Worm (Caenorhabditis elegans) whole organism, L2 larva: ENCODE results near the gene ZK686.3.

Experiments used
- ZK546.5 ChIP-seq: sonication (generic microtip); optimal IDR thresholded peaks from 2 replicates; lab custom pipeline; 2017; ENCODE audit warnings: missing biosample characterization, missing genetic modification characterization
- ama-1 ChIP-seq: fragments of 150-350 bp; optimal IDR thresholded peaks from 2 replicates; lab custom pipeline; 2018; ENCODE audit warnings: inconsistent platforms
- elt-3 ChIP-seq: sonication (generic microtip); optimal IDR thresholded peaks from 2 replicates; lab custom pipeline; 2017; ENCODE audit warnings: missing biosample characterization, missing genetic modification characterization
- lsy-2 ChIP-seq, 2 experiments: fragments of 150-350 bp in 1 of 2; sonication (generic microtip) in 1 of 2; optimal IDR thresholded peaks; 2 replicates each; lab custom pipeline; 2014 to 2017; ENCODE audit warnings: missing biosample characterization in 2 of 2, missing genetic modification characterization in 2 of 2
- nhr-12 ChIP-seq: fragments of 150-350 bp; optimal IDR thresholded peaks from 2 replicates; lab custom pipeline; 2014; ENCODE audit warnings: missing biosample characterization, missing genetic modification characterization
- nhr-25 ChIP-seq: fragments of 150-350 bp; sonication (generic microtip); optimal IDR thresholded peaks from 3 replicates; lab custom pipeline; 2014; ENCODE audit warnings: missing biosample characterization, missing genetic modification characterization
- sem-4 ChIP-seq: fragments of 150-350 bp; optimal IDR thresholded peaks from 2 replicates; lab custom pipeline; 2014; ENCODE audit warnings: missing biosample characterization, missing genetic modification reagents, missing genetic modification characterization
- skn-1 ChIP-seq: sonication (generic microtip); optimal IDR thresholded peaks from 2 replicates; lab custom pipeline; 2017; ENCODE audit warnings: missing biosample characterization, missing genetic modification characterization
- zag-1 ChIP-seq: fragments of 150-350 bp; optimal IDR thresholded peaks from 2 replicates; lab custom pipeline; 2014; ENCODE audit warnings: missing biosample characterization, missing genetic modification characterization
- ztf-11 ChIP-seq: sonication (generic microtip); optimal IDR thresholded peaks from 2 replicates; lab custom pipeline; 2017; ENCODE audit warnings: missing biosample characterization, missing genetic modification characterization

DNA sequence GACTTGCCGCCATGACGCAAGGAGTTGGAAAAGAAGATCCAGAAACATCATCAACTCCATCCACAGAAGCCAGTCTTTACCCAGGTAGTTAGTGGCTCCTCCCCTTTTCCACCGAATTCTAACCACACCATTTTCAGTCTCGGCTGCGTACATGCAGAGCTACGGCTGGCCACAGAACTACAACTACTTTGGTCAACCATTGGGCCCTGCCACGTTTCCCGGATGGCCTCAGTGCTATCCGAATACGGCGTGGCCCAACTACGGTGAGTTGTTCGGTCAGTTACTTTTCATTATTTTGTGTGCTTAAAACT, 46.1 kb upstream of the ZK686.3 start:
- TF ChIP-seq ZK546.5: no peak
- no peak for TF ChIP-seq ztf-11 (tag; lab: Kevin White, UChicago)
- no peak for TF ChIP-seq nhr-25 (tag; lab: Kevin White, UChicago)
- TF ChIP-seq ama-1 (lab: Kevin White, UChicago): no peak
- TF ChIP-seq elt-3: no peak
- no peak for TF ChIP-seq skn-1 (tag; lab: Kevin White, UChicago)
- no peak for TF ChIP-seq sem-4 (tag; lab: Kevin White, UChicago)
- TF ChIP-seq zag-1: no peak
- TF ChIP-seq nhr-12: no peak
- TF ChIP-seq lsy-2 (tag; optimal IDR thresholded peaks at IDR 0.05; lab: Kevin White, UChicago): no peak
